Worm (Caenorhabditis elegans): ENCODE results near the gene dnj-13.

The dnj-13 gene

ce11 chrII:11571260-11571854 is 25.9 kb downstream of the dnj-13 start, which contains the start of gene F54D5.3:
Gene F54D5.3, plus strand, starts transcription at chrII:11571805.
- no peak for TF ChIP-seq unc-62 (GFP tag; optimal IDR thresholded peaks at IDR 0.05)

ce11 chrII:11572944-11573343 is 27.4 kb downstream of the dnj-13 start, which contains the start of gene F54D5.2:
Gene F54D5.2, plus strand, starts transcription at chrII:11573180.
- no peak for TF ChIP-seq unc-62 (GFP tag; optimal IDR thresholded peaks at IDR 0.05)

- TF ChIP-seq unc-62 (GFP tag; optimal IDR thresholded peaks at IDR 0.05): no peak
Observed at ce11 chrII:11577397-11577796, 31.9 kb downstream of the dnj-13 start, which contains the start of gene pcs-1. Gene pcs-1, minus strand, starts transcription at chrII:11577740.

ce11 chrII:11577861-11578260 is 32.4 kb downstream of the dnj-13 start:
- TF ChIP-seq unc-62 (GFP tag; optimal IDR thresholded peaks at IDR 0.05): no peak

ce11 chrII:11578327-11578726 is 32.8 kb downstream of the dnj-13 start, which contains the start of gene smc-6:
Gene smc-6, plus strand, starts transcription at chrII:11578716.
- TF ChIP-seq unc-62 (GFP tag; optimal IDR thresholded peaks at IDR 0.05): no peak

- TF ChIP-seq unc-62 (GFP tag; optimal IDR thresholded peaks at IDR 0.05): no peak
Observed at ce11 chrII:11582698-11583097, 37.2 kb downstream of the dnj-13 start, which contains the start of gene ints-7. Gene ints-7, plus strand, starts transcription at chrII:11582849.

- no peak for TF ChIP-seq unc-62 (GFP tag; optimal IDR thresholded peaks at IDR 0.05)
Observed at ce11 chrII:11588304-11588703, 42.8 kb downstream of the dnj-13 start.

ce11 chrII:11591558-11591957 is 46.1 kb downstream of the dnj-13 start:
- TF ChIP-seq unc-62 (GFP tag; optimal IDR thresholded peaks at IDR 0.05): no peak

ce11 chrII:11592023-11592422 is 46.5 kb downstream of the dnj-13 start, which contains the start of gene F07A11.1:
Gene F07A11.1, minus strand, starts transcription at chrII:11592123.
- no peak for TF ChIP-seq unc-62 (GFP tag; optimal IDR thresholded peaks at IDR 0.05)

- TF ChIP-seq unc-62 (GFP tag; optimal IDR thresholded peaks at IDR 0.05): no peak
Observed at ce11 chrII:11595368-11595996, 50.0 kb downstream of the dnj-13 start, which contains the start of gene gfat-1. Gene gfat-1, minus strand, starts transcription at chrII:11595418.

- no peak for TF ChIP-seq unc-62 (GFP tag; optimal IDR thresholded peaks at IDR 0.05)
Observed at ce11 chrII:11596157-11596740, 50.7 kb downstream of the dnj-13 start.
